Comparison of ENCODE assay signal across 6 worm cellular contexts in the genomic region with DNA sequence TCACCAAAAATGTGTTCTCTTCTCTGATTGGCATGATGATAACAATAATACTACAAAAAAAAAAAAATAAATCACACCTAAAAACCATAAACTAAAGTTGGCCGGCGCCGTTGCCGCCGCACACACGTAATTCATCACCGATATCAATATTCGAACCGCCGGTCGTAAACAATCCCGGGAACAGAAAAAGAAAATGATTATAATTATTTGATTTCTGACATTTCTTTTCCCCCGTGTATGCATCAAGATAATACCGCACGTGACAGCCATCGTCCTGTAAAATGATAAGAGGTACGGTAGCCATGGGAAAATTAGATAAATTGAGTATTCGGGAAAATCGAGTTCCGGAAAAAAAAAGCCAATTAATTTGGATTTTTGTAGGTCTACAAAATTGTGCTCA.
TF ChIP-seq lines count a peak whose summit lies in the region.

No protein-coding gene starts in this region.

TF ChIP-seq in whole organism, L1 larva, 84 proteins besides CTCF, POLR2A, EP300 and RAD21 (continues in another document):
- TF ChIP-seq lsy-2 (tag; optimal IDR thresholded peaks at IDR 0.05; lab: Kevin White, UChicago) = peak in 1 of 2 experiments; percentile 41
- TF ChIP-seq efl-1 (optimal IDR thresholded peaks at IDR 0.05; lab: Kevin White, UChicago) = no peak
- peak in 1 of 2 experiments; percentile 48 for TF ChIP-seq efl-1 (GFP tag; optimal IDR thresholded peaks at IDR 0.05 in 1 of 2; lab: Kevin White, UChicago)
- TF ChIP-seq nhr-71 (tag; optimal IDR thresholded peaks at IDR 0.05; lab: Kevin White, UChicago) = peak; percentile 38
- no peak for TF ChIP-seq mab-9 (GFP tag; IDR thresholded peaks at IDR 0.05; lab: Robert Waterston, UW)
- no peak for TF ChIP-seq Y116A8C.19 (tag; optimal IDR thresholded peaks at IDR 0.05; lab: Kevin White, UChicago; ENCODE audit: borderline replicate concordance)
- TF ChIP-seq ets-5 (GFP tag; IDR thresholded peaks at IDR 0.05; lab: Robert Waterston, UW) = no peak
- TF ChIP-seq nhr-84 (tag; optimal IDR thresholded peaks at IDR 0.05; lab: Kevin White, UChicago) = no peak
- TF ChIP-seq grh-1 (GFP tag; IDR thresholded peaks at IDR 0.05; lab: Robert Waterston, UW) = no peak
- TF ChIP-seq skn-1 (tag; optimal IDR thresholded peaks at IDR 0.05; lab: Kevin White, UChicago) = no peak
- peak; percentile 11 for TF ChIP-seq snu-23 (GFP tag; optimal IDR thresholded peaks at IDR 0.05; lab: Kevin White, UChicago)
- TF ChIP-seq zag-1 (tag; optimal IDR thresholded peaks at IDR 0.05; lab: Kevin White, UChicago) = no peak
- TF ChIP-seq nhr-47 (tag; optimal IDR thresholded peaks at IDR 0.05; lab: Kevin White, UChicago) = no peak
- peak; percentile 86 for TF ChIP-seq elt-2 (tag; optimal IDR thresholded peaks at IDR 0.05; lab: Kevin White, UChicago)

TF ChIP-seq in whole organism, L2 larva, 48 proteins besides CTCF, POLR2A, EP300 and RAD21 (continues in another document):
- TF ChIP-seq crh-2 (tag; optimal IDR thresholded peaks at IDR 0.05; lab: Kevin White, UChicago) (peak; percentile 59), gmeb-1 (tag; optimal IDR thresholded peaks at IDR 0.05; lab: Kevin White, UChicago) (peak; percentile 39), nhr-10 (tag; optimal IDR thresholded peaks at IDR 0.05; lab: Kevin White, UChicago) (no peak), elt-3 (tag; optimal IDR thresholded peaks at IDR 0.05; lab: Kevin White, UChicago) (no peak), sma-9 (GFP tag; optimal IDR thresholded peaks at IDR 0.05; lab: Kevin White, UChicago) (peak; percentile 72), sma-9 (tag; optimal IDR thresholded peaks at IDR 0.05; lab: Kevin White, UChicago) (no peak), nhr-25 (tag; optimal IDR thresholded peaks at IDR 0.05; lab: Kevin White, UChicago) (no peak), unc-39 (tag; optimal IDR thresholded peaks at IDR 0.05; lab: Kevin White, UChicago) (no peak), F13H6.1 (tag; optimal IDR thresholded peaks at IDR 0.05; lab: Kevin White, UChicago) (peak; percentile 50), alr-1 (tag; optimal IDR thresholded peaks at IDR 0.05; lab: Kevin White, UChicago) (no peak), lsy-2 (tag; optimal IDR thresholded peaks at IDR 0.05; lab: Kevin White, UChicago) (peak in 1 of 2 experiments; percentile 45), ceh-16 (tag; optimal IDR thresholded peaks at IDR 0.05; lab: Kevin White, UChicago) (no peak), nhr-21 (tag; optimal IDR thresholded peaks at IDR 0.05; lab: Kevin White, UChicago) (no peak), nhr-12 (tag; optimal IDR thresholded peaks at IDR 0.05; lab: Kevin White, UChicago) (no peak), fos-1 (tag; optimal IDR thresholded peaks at IDR 0.05; lab: Kevin White, UChicago) (peak; percentile 60)

TF ChIP-seq in whole organism, L3 larva, 47 proteins besides CTCF, POLR2A, EP300 and RAD21:
- TF ChIP-seq lsy-12 (tag; optimal IDR thresholded peaks at IDR 0.05; lab: Kevin White, UChicago) (no peak), pha-4 (tag; optimal IDR thresholded peaks at IDR 0.05; lab: Kevin White, UChicago) (peak; percentile 14), fos-1 (tag; optimal IDR thresholded peaks at IDR 0.05; lab: Kevin White, UChicago) (no peak), elt-2 (tag; optimal IDR thresholded peaks at IDR 0.05; lab: Kevin White, UChicago) (peak; percentile 98), nhr-23 (tag; optimal IDR thresholded peaks at IDR 0.05; lab: Kevin White, UChicago) (no peak), pqm-1 (tag; optimal IDR thresholded peaks at IDR 0.05; lab: Kevin White, UChicago) (peak; percentile 59), hmg-11 (tag; optimal IDR thresholded peaks at IDR 0.05; lab: Kevin White, UChicago) (no peak), jun-1 (tag; optimal IDR thresholded peaks at IDR 0.05; lab: Kevin White, UChicago) (peak; percentile 37), nfya-1 (tag; optimal IDR thresholded peaks at IDR 0.05; lab: Kevin White, UChicago; ENCODE audit: insufficient read depth) (peak; percentile 8)

TF ChIP-seq in whole organism, L4 larva, 104 proteins besides CTCF, POLR2A, EP300 and RAD21 (continues in another document):
- TF ChIP-seq nhr-28 (tag; optimal IDR thresholded peaks at IDR 0.05; lab: Kevin White, UChicago) = peak; percentile 93
- no peak for TF ChIP-seq Y75B8A.6 (GFP tag; IDR thresholded peaks at IDR 0.05; lab: Robert Waterston, UW)
- TF ChIP-seq php-3 (GFP tag; IDR thresholded peaks at IDR 0.05; lab: Robert Waterston, UW) = peak; percentile 76
- TF ChIP-seq nhr-48 (tag; optimal IDR thresholded peaks at IDR 0.05; lab: Kevin White, UChicago) = peak; percentile 69
- peak; percentile 69 for TF ChIP-seq nhr-102 (tag; optimal IDR thresholded peaks at IDR 0.05; lab: Kevin White, UChicago)
- TF ChIP-seq lsy-2 (tag; optimal IDR thresholded peaks at IDR 0.05; lab: Kevin White, UChicago) = peak in 1 of 2 experiments; percentile 61
- peak; percentile 73 for TF ChIP-seq nhr-77 (tag; optimal IDR thresholded peaks at IDR 0.05; lab: Kevin White, UChicago)
- no peak for TF ChIP-seq duxl-1 (tag; optimal IDR thresholded peaks at IDR 0.05; lab: Kevin White, UChicago; ENCODE audit: poor library complexity)
- TF ChIP-seq hlh-30 (tag; optimal IDR thresholded peaks at IDR 0.05; lab: Kevin White, UChicago; ENCODE audit: insufficient read depth) = peak; percentile 52
- TF ChIP-seq aha-1 (tag; lab: Kevin White, UChicago) = peak; percentile 0
- peak; percentile 70; the same call in 1 of the 2 replicates for TF ChIP-seq tra-1 (GFP tag; IDR thresholded peaks at IDR 0.05; lab: Robert Waterston, UW)
- TF ChIP-seq mep-1 (tag; optimal IDR thresholded peaks at IDR 0.05; lab: Kevin White, UChicago) = peak; percentile 49
- peak; percentile 86 for TF ChIP-seq hlh-11 (tag; optimal IDR thresholded peaks at IDR 0.05; lab: Kevin White, UChicago)
- peak; percentile 46 for TF ChIP-seq mxl-3 (GFP tag; optimal IDR thresholded peaks at IDR 0.05; lab: Kevin White, UChicago)
- peak; percentile 86 for TF ChIP-seq lin-1 (GFP tag; IDR thresholded peaks at IDR 0.05; lab: Robert Waterston, UW)
- TF ChIP-seq lin-13 (GFP tag; optimal IDR thresholded peaks at IDR 0.05; lab: Kevin White, UChicago) = no peak
- peak; percentile 86 for TF ChIP-seq dve-1 (tag; optimal IDR thresholded peaks at IDR 0.05; lab: Kevin White, UChicago; ENCODE audit: insufficient read depth)

TF ChIP-seq in whole organism, late embryonic, 69 proteins besides CTCF, POLR2A, EP300 and RAD21:
- TF ChIP-seq dve-1 (tag; optimal IDR thresholded peaks at IDR 0.05; lab: Kevin White, UChicago) = no peak
- peak; percentile 74 for TF ChIP-seq elt-2 (tag; optimal IDR thresholded peaks at IDR 0.05; lab: Kevin White, UChicago)
TF ChIP-seq in whole organism, late embryonic: peak in this region for 1.

TF ChIP-seq in whole organism, young adult, 124 proteins besides CTCF, POLR2A, EP300 and RAD21:
- TF ChIP-seq attf-5 (GFP tag; optimal IDR thresholded peaks at IDR 0.05; lab: Kevin White, UChicago) (peak; percentile 5), unc-62 (GFP tag; optimal IDR thresholded peaks at IDR 0.05; lab: Kevin White, UChicago) (peak; percentile 22), nfya-1 (tag; optimal IDR thresholded peaks at IDR 0.05; lab: Kevin White, UChicago; ENCODE audit: borderline replicate concordance, insufficient read depth) (no peak), atf-7 (tag; optimal IDR thresholded peaks at IDR 0.05; lab: Kevin White, UChicago) (peak; percentile 59), madf-10 (tag; optimal IDR thresholded peaks at IDR 0.05; lab: Kevin White, UChicago) (peak; percentile 47), ceh-100 (GFP tag; IDR thresholded peaks at IDR 0.05; lab: Robert Waterston, UW) (no peak), cebp-2 (GFP tag; IDR thresholded peaks at IDR 0.05; lab: Robert Waterston, UW) (no peak), chd-7 (tag; optimal IDR thresholded peaks at IDR 0.05; lab: Kevin White, UChicago) (peak; percentile 3), lag-1 (GFP tag; IDR thresholded peaks at IDR 0.05; lab: Robert Waterston, UW) (no peak), egrh-3 (GFP tag; IDR thresholded peaks at IDR 0.05; lab: Robert Waterston, UW) (no peak), lin-40 (tag; optimal IDR thresholded peaks at IDR 0.05; lab: Kevin White, UChicago) (peak; percentile 24), tbp1 (GFP tag; optimal IDR thresholded peaks at IDR 0.05; lab: Kevin White, UChicago) (peak; percentile 41), lin-54 (GFP tag; optimal IDR thresholded peaks at IDR 0.05; lab: Kevin White, UChicago) (peak; percentile 5), nhr-90 (tag; optimal IDR thresholded peaks at IDR 0.05; lab: Kevin White, UChicago) (peak; percentile 44), let-607 (tag; optimal IDR thresholded peaks at IDR 0.05; lab: Kevin White, UChicago) (peak in 1 of 2 experiments; percentile 54), rcor-1 (GFP tag; IDR thresholded peaks at IDR 0.05; lab: Robert Waterston, UW) (no peak), dox-1 (GFP tag; IDR thresholded peaks at IDR 0.05; lab: Robert Waterston, UW) (peak; percentile 43), madf-6 (GFP tag; IDR thresholded peaks at IDR 0.05; lab: Robert Waterston, UW) (no peak), nhr-80 (tag; optimal IDR thresholded peaks at IDR 0.05; lab: Kevin White, UChicago) (peak; percentile 91), cebp-1 (GFP tag; IDR thresholded peaks at IDR 0.05; lab: Robert Waterston, UW) (no peak), cebp-1 (tag; optimal IDR thresholded peaks at IDR 0.05; lab: Kevin White, UChicago) (peak; percentile 59), him-1 (tag; optimal IDR thresholded peaks at IDR 0.05; lab: Kevin White, UChicago) (no peak), ets-4 (GFP tag; optimal IDR thresholded peaks at IDR 0.05; lab: Kevin White, UChicago) (peak; percentile 20)
TF ChIP-seq in whole organism, young adult: peak in this region for 14.
